Worm (Caenorhabditis elegans) whole organism, young adult: ENCODE results near the gene M02A10.1.

Experiments used
- attf-5 ChIP-seq: fragments of 200-800 bp; sonication (Bioruptor generic); optimal IDR thresholded peaks from 2 replicates; lab custom pipeline; 2018; ENCODE audit warnings: mild to moderate bottlenecking, missing genetic modification characterization, missing compliant biosample characterization
- ceh-100 ChIP-seq: fragments of 200-800 bp; sonication (Bioruptor generic); IDR thresholded peaks from 2 replicates; pipeline ENCODE4 v1.3.6; 2022; ENCODE audit warnings: missing genetic modification reagents, missing genetic modification characterization, missing compliant biosample characterization
- dpff-1 ChIP-seq: sonication (generic microtip); optimal IDR thresholded peaks from 2 replicates; lab custom pipeline; 2017; ENCODE audit warnings: mild to moderate bottlenecking, missing genetic modification characterization, missing compliant biosample characterization
- fkh-3 ChIP-seq: sonication (generic microtip); optimal IDR thresholded peaks from 2 replicates; lab custom pipeline; 2016; ENCODE audit warnings: mild to moderate bottlenecking, missing genetic modification characterization, missing compliant biosample characterization
- lin-26 ChIP-seq: fragments of 200-800 bp; sonication (Bioruptor generic); IDR thresholded peaks from 2 replicates; pipeline ENCODE4 v1.3.6; 2022; ENCODE audit warnings: missing genetic modification reagents, missing genetic modification characterization, missing compliant biosample characterization
- lir-1 ChIP-seq: fragments of 200-800 bp; sonication (Bioruptor generic); conservative IDR thresholded peaks from 2 replicates; pipeline ENCODE4 v1.3.6; 2022; ENCODE audit warnings: missing genetic modification reagents, missing genetic modification characterization, missing compliant biosample characterization
- pha-4 ChIP-seq: fragments of 150-350 bp; sonication (generic microtip); optimal IDR thresholded peaks from 2 replicates; lab custom pipeline; 2014; ENCODE audit warnings: missing biosample characterization, missing genetic modification reagents, missing genetic modification characterization
- ztf-6 ChIP-seq: fragments of 200-800 bp; sonication (Bioruptor generic); IDR thresholded peaks from 2 replicates; pipeline ENCODE4 v1.3.6; 2022; ENCODE audit warnings: missing genetic modification reagents, missing genetic modification characterization, missing compliant biosample characterization

DNA sequence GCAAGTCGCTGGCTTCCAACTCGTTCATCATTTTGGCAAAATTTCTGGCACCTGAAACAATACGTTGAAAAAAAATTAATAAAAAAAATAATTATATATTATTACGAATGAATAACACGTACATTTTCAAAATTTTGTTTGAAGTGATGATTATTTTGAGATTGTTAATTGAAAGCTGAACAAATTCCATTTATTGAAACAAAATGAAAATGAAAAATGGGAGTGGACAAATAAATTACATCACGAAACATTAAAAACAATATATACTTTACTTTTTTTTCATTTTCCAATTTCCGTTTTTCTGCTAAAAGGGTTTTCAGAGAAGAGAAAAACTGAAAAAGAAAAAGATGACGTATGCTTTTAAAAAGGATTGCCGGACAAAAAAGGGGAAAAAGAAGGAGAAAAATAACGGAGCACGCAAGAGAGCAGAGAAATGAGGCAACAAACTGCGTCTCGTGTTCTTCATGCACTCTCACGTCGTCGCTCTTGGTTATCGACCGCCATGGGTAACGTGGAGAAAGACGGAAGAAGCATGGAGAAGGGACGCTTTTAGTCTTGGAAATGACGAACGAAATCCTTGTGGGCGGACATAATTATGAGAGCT lies 44.8 kb upstream of the M02A10.1 start, which contains the start of gene rund-1:
- TF ChIP-seq pha-4 (tag; lab: Kevin White, UChicago) (no peak), dpff-1 (tag; lab: Kevin White, UChicago) (no peak), fkh-3 (no peak), lin-26 (no peak), ztf-6 (GFP tag; lab: Robert Waterston, UW) (no peak), attf-5 (GFP tag; lab: Kevin White, UChicago) (no peak), lir-1 (GFP tag; lab: Robert Waterston, UW) (no peak), ceh-100 (GFP tag; lab: Robert Waterston, UW) (no peak)
